Fruit fly (Drosophila melanogaster) whole organism, embryonic: Measurements from ENCODE around the gene CG7164.
A peak's percentile ranks its signal among the peaks of the same experiment; 100 is the strongest.

ENCODE experiments used
- B-H1 ChIP-seq: fragments of 200-800 bp; sonication (Bioruptor generic); IDR thresholded peaks from 3 replicates; pipeline ENCODE4 v1.3.6; 2022; ENCODE audit warnings: missing biosample characterization, missing genetic modification characterization
- CG10565 ChIP-seq: fragments of 200-800 bp; sonication (Bioruptor generic); optimal IDR thresholded peaks from 3 replicates; lab custom pipeline; 2016; ENCODE audit warnings: missing biosample characterization, mild to moderate bottlenecking, missing genetic modification characterization
- CG11456 ChIP-seq: fragments of 200-800 bp; sonication (Bioruptor generic); IDR thresholded peaks from 3 replicates; pipeline ENCODE4 v1.3.6; 2022; ENCODE audit warnings: missing biosample characterization, missing genetic modification characterization
- CG11723 ChIP-seq: fragments of 200-800 bp; sonication (Bioruptor generic); optimal IDR thresholded peaks from 2 replicates; lab custom pipeline; 2017; ENCODE audit warnings: missing biosample characterization, mild to moderate bottlenecking, missing genetic modification characterization
- CG13775 ChIP-seq: fragments of 200-800 bp; sonication (Bioruptor generic); optimal IDR thresholded peaks from 3 replicates; lab custom pipeline; 2017; ENCODE audit warnings: missing biosample characterization, mild to moderate bottlenecking, missing genetic modification characterization
- CG14014 ChIP-seq: fragments of 200-800 bp; sonication (Bioruptor generic); IDR thresholded peaks from 2 replicates; pipeline ENCODE4 v1.3.6; 2022; ENCODE audit warnings: missing biosample characterization, missing genetic modification characterization
- CG14710 ChIP-seq: fragments of 200-800 bp; sonication (Bioruptor generic); optimal IDR thresholded peaks from 3 replicates; lab custom pipeline; 2019; ENCODE audit warnings: missing biosample characterization, mild to moderate bottlenecking, missing genetic modification characterization, moderate library complexity
- CG14965 ChIP-seq: fragments of 200-800 bp; sonication (Bioruptor generic); optimal IDR thresholded peaks from 2 replicates; lab custom pipeline; 2016; ENCODE audit warnings: missing biosample characterization, missing genetic modification characterization, borderline replicate concordance
- CG1529 ChIP-seq: fragments of 200-800 bp; sonication (Bioruptor generic); optimal IDR thresholded peaks from 3 replicates; lab custom pipeline; 2018; ENCODE audit warnings: missing biosample characterization, missing genetic modification characterization
- CG17359 ChIP-seq: fragments of 200-800 bp; sonication (Bioruptor generic); optimal IDR thresholded peaks from 3 replicates; lab custom pipeline; 2018; ENCODE audit warnings: missing biosample characterization, mild to moderate bottlenecking, missing genetic modification characterization, moderate library complexity
- CG17829 ChIP-seq: fragments of 200-800 bp; optimal IDR thresholded peaks from 2 replicates; lab custom pipeline; 2019; ENCODE audit warnings: missing biosample characterization, mild to moderate bottlenecking, missing genetic modification characterization, moderate library complexity
- CG2129 ChIP-seq: fragments of 200-800 bp; sonication (Bioruptor generic); IDR thresholded peaks from 2 replicates; pipeline ENCODE4 v1.3.6; 2022; ENCODE audit warnings: missing biosample characterization, missing genetic modification characterization; ENCODE audit not compliant: partially characterized antibody
- CG2202 ChIP-seq: fragments of 200-800 bp; sonication (Bioruptor generic); optimal IDR thresholded peaks from 2 replicates; lab custom pipeline; 2018; ENCODE audit warnings: missing biosample characterization, mild to moderate bottlenecking, missing genetic modification characterization
- CG2712 ChIP-seq: fragments of 200-800 bp; optimal IDR thresholded peaks from 3 replicates; lab custom pipeline; 2019; ENCODE audit warnings: missing biosample characterization, mild to moderate bottlenecking, missing genetic modification characterization, moderate library complexity
- CG3163 ChIP-seq: fragments of 200-800 bp; sonication (Bioruptor generic); optimal IDR thresholded peaks from 3 replicates; lab custom pipeline; 2016; ENCODE audit warnings: missing biosample characterization, missing genetic modification characterization
- CG4360 ChIP-seq: fragments of 200-800 bp; sonication (Bioruptor generic); IDR thresholded peaks from 2 replicates; pipeline ENCODE4 v1.3.6; 2022; ENCODE audit warnings: missing biosample characterization, missing genetic modification characterization
- CG4424 ChIP-seq: fragments of 200-800 bp; sonication (Bioruptor generic); optimal IDR thresholded peaks from 3 replicates; lab custom pipeline; 2016; ENCODE audit warnings: missing biosample characterization, missing genetic modification characterization
- CG5180 ChIP-seq: fragments of 200-800 bp; sonication (Bioruptor generic); optimal IDR thresholded peaks from 3 replicates; lab custom pipeline; 2017; ENCODE audit warnings: missing biosample characterization, missing genetic modification characterization, mild to moderate bottlenecking, moderate library complexity, missing genetic modification reagents
- CG5953 ChIP-seq: fragments of 200-800 bp; sonication (Bioruptor generic); IDR thresholded peaks from 2 replicates; pipeline ENCODE4 v1.3.6; 2022; ENCODE audit warnings: missing biosample characterization, missing genetic modification characterization
- CG6654 ChIP-seq: fragments of 200-800 bp; sonication (Bioruptor generic); optimal IDR thresholded peaks from 2 replicates; lab custom pipeline; 2017; ENCODE audit warnings: missing biosample characterization, mild to moderate bottlenecking, missing genetic modification characterization
- CG6813 ChIP-seq: fragments of 200-800 bp; sonication (Bioruptor generic); optimal IDR thresholded peaks from 2 replicates; lab custom pipeline; 2017; ENCODE audit warnings: missing biosample characterization, missing genetic modification characterization, mild to moderate bottlenecking, moderate library complexity, missing genetic modification reagents
- CG7963 ChIP-seq: fragments of 200-800 bp; sonication (Bioruptor generic); IDR thresholded peaks from 3 replicates; pipeline ENCODE4 v1.3.6; 2022; ENCODE audit warnings: missing biosample characterization, missing genetic modification characterization; ENCODE audit not compliant: partially characterized antibody
- CG9876 ChIP-seq: fragments of 200-800 bp; sonication (Bioruptor generic); optimal IDR thresholded peaks from 2 replicates; lab custom pipeline; 2016; ENCODE audit warnings: missing biosample characterization, missing genetic modification characterization
- D ChIP-seq, 2 experiments: fragments of 200-800 bp in 1 of 2; fragments of >200 bp in 1 of 2; sonication (Bioruptor generic) in 1 of 2; optimal IDR thresholded peaks; 2 replicates in 1 of 2; 3 replicates in 1 of 2; lab custom pipeline; 2017; ENCODE audit warnings: mild to moderate bottlenecking in 1 of 2, missing biosample characterization in 1 of 2, missing genetic modification characterization in 1 of 2, missing genetic modification reagents in 1 of 2
- ERR ChIP-seq: fragments of 200-800 bp; sonication (Bioruptor generic); optimal IDR thresholded peaks from 2 replicates; lab custom pipeline; 2016; ENCODE audit warnings: missing biosample characterization, missing genetic modification characterization
- Ets65A ChIP-seq: fragments of 200-800 bp; sonication (Bioruptor generic); peaks from one replicate; lab custom pipeline; 2016; ENCODE audit warnings: missing biosample characterization, missing genetic modification characterization
- HLH54F ChIP-seq: fragments of 200-800 bp; sonication (Bioruptor generic); optimal IDR thresholded peaks from 3 replicates; lab custom pipeline; 2016; ENCODE audit warnings: missing biosample characterization, missing genetic modification characterization
- Jarid2 ChIP-seq: fragments of 200-800 bp; sonication (Bioruptor generic); optimal IDR thresholded peaks from 3 replicates; lab custom pipeline; 2017; ENCODE audit warnings: mild to moderate bottlenecking, missing biosample characterization, missing genetic modification reagents, missing genetic modification characterization
- Lhr ChIP-seq: fragments of 200-800 bp; sonication (Bioruptor generic); optimal IDR thresholded peaks from 3 replicates; lab custom pipeline; 2017; ENCODE audit warnings: mild to moderate bottlenecking, missing biosample characterization, missing genetic modification reagents, missing genetic modification characterization
- Med ChIP-seq: fragments of 200-800 bp; sonication (Bioruptor generic); peaks from one replicate; lab custom pipeline; 2016; ENCODE audit warnings: missing biosample characterization, missing genetic modification characterization, mild to moderate bottlenecking, inconsistent platforms, moderate library complexity
- Sry-β ChIP-seq: fragments of 200-800 bp; sonication (Bioruptor generic); optimal IDR thresholded peaks from 2 replicates; lab custom pipeline; 2018; ENCODE audit warnings: missing biosample characterization, mild to moderate bottlenecking, missing genetic modification characterization, moderate library complexity
- TFAM ChIP-seq: fragments of 200-800 bp; sonication (Bioruptor generic); optimal IDR thresholded peaks from 2 replicates; lab custom pipeline; 2017; ENCODE audit warnings: missing biosample characterization, missing genetic modification characterization, inconsistent platforms
- Trl ChIP-seq, 3 experiments: fragments of >200 bp in 2 of 3; fragments of 200-800 bp in 1 of 3; sonication (Bioruptor generic) in 1 of 3; optimal IDR thresholded peaks; 2 replicates in 1 of 3; 3 replicates in 2 of 3; lab custom pipeline; 2016 to 2017; ENCODE audit warnings: missing biosample characterization in 1 of 3, missing genetic modification characterization in 1 of 3
- aop ChIP-seq: fragments of 200-800 bp; sonication (Bioruptor generic); IDR thresholded peaks from 2 replicates; pipeline ENCODE4 v1.3.6; 2022; ENCODE audit warnings: missing biosample characterization, missing genetic modification characterization
- ap ChIP-seq: fragments of 200-800 bp; sonication (Bioruptor generic); IDR thresholded peaks from 2 replicates; pipeline ENCODE4 v1.3.6; 2022; ENCODE audit warnings: missing biosample characterization, missing genetic modification characterization
- ase ChIP-seq: fragments of 200-800 bp; sonication (Bioruptor generic); IDR thresholded peaks from 3 replicates; pipeline ENCODE4 v1.3.6; 2022; ENCODE audit warnings: missing biosample characterization, missing genetic modification characterization
- bbx ChIP-seq: fragments of 200-800 bp; sonication (Bioruptor generic); IDR thresholded peaks from 2 replicates; pipeline ENCODE4 v1.3.6; 2022; ENCODE audit warnings: missing biosample characterization, missing genetic modification characterization; ENCODE audit not compliant: partially characterized antibody
- dati ChIP-seq: fragments of 200-800 bp; sonication (Bioruptor generic); IDR thresholded peaks from 2 replicates; pipeline ENCODE4 v1.3.6; 2022; ENCODE audit warnings: missing biosample characterization, missing genetic modification characterization
- dpn ChIP-seq, 2 experiments: fragments of 200-800 bp; sonication (Bioruptor generic); optimal IDR thresholded peaks; 3 replicates each; lab custom pipeline; 2016; ENCODE audit warnings: missing biosample characterization in 2 of 2, missing genetic modification characterization in 2 of 2
- grn ChIP-seq: fragments of 200-800 bp; sonication (Bioruptor generic); optimal IDR thresholded peaks from 3 replicates; lab custom pipeline; 2017; ENCODE audit warnings: missing biosample characterization, missing genetic modification characterization
- gro ChIP-seq: fragments of 200-800 bp; sonication (Bioruptor generic); optimal IDR thresholded peaks from 2 replicates; lab custom pipeline; 2016; ENCODE audit warnings: missing biosample characterization, missing genetic modification characterization
- hbn ChIP-seq: fragments of 200-800 bp; sonication (Bioruptor generic); IDR thresholded peaks from 2 replicates; pipeline ENCODE4 v1.3.6; 2022; ENCODE audit warnings: missing biosample characterization, missing genetic modification characterization; ENCODE audit not compliant: partially characterized antibody
- hkb ChIP-seq, 2 experiments: fragments of 200-800 bp in 1 of 2; fragments of >200 bp in 1 of 2; sonication (Bioruptor generic) in 1 of 2; IDR thresholded peaks in 1 of 2; optimal IDR thresholded peaks in 1 of 2; 2 replicates each; pipeline versions ENCODE4 v1.3.6 to Lab custom; 2017 to 2022; ENCODE audit warnings: missing biosample characterization in 1 of 2, missing genetic modification characterization in 1 of 2
- knrl ChIP-seq: fragments of 200-800 bp; sonication (Bioruptor generic); IDR thresholded peaks from 3 replicates; pipeline ENCODE4 v1.3.6; 2022; ENCODE audit warnings: missing biosample characterization, missing genetic modification characterization; ENCODE audit not compliant: partially characterized antibody
- pnt ChIP-seq: fragments of 200-800 bp; sonication (Bioruptor generic); optimal IDR thresholded peaks from 3 replicates; lab custom pipeline; 2016; ENCODE audit warnings: missing biosample characterization, missing genetic modification characterization
- wdn ChIP-seq: fragments of 200-800 bp; sonication (Bioruptor generic); IDR thresholded peaks from 2 replicates; pipeline ENCODE4 v1.3.6; 2022; ENCODE audit warnings: missing biosample characterization, missing genetic modification characterization
- zfh1 ChIP-seq: fragments of 200-800 bp; sonication (Bioruptor generic); IDR thresholded peaks from 3 replicates; pipeline ENCODE4 v1.3.6; 2022; ENCODE audit warnings: missing biosample characterization, missing genetic modification characterization

Gene CG7164

DNA sequence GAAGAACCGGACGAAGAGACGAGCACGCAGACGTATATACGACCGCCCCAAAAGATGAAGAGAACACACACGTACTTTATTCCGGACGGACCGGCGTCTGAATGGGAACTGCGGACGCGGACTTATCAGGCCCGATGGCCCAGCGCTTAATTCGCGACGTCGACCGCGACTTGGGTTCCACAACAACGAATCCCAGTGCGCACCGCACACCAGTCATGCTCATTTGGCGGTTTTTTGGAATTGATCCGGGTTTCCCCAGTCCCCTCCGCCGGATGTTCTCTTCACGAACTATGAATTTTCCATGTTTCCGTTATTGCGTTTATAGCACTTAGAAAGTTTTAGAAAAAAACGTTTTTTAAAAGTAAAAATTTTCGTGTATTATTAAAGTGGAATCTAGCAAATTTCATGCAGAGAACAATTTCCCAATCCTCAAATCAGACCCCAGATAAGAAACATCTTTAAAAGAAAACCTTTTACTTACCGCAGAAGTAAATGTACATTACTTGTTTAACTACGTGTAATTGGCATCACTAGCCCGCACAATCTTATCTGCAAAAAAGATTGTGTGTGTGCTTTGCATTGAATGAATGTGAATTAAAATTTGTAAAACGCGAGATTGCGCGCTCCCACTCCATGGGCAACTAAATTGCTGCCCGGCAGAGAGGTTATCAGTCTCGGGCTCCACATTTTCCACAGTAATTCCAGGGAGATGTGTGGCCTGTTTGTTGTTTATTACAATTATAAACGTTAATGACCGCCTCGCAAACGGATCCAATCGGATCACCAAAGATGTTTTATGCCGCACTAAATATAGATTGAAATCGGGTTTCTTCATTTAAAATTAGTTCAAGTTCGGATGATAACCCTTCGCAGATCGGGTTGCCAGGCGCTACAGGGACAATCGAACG, 9.4 kb downstream of the CG7164 start, which contains the start of gene CG7149 (continued):
- TF ChIP-seq ase (GFP tag; lab: Robert Waterston, UW) (no peak), zfh1 (GFP tag; lab: Robert Waterston, UW) (0 out of 3 replicates have a peak, but pooled peaks have one; percentile 16), CG5180 (no peak), CG2129 (GFP tag; lab: Robert Waterston, UW) (no peak), CG7963 (GFP tag; lab: Robert Waterston, UW) (no peak), CG6813 (GFP tag; lab: Kevin White, UChicago) (no peak), dpn (GFP tag; optimal IDR thresholded peaks at IDR 0.05; lab: Kevin White, UChicago) (peak in 1 of 2 experiments; percentile 2), Jarid2 (GFP tag; lab: Kevin White, UChicago) (peak; percentile 59), CG4424 (GFP tag; lab: Kevin White, UChicago) (peak; percentile 5), hkb (optimal IDR thresholded peaks at IDR 0.05; lab: Kevin White, UChicago) (no peak), hkb (GFP tag; IDR thresholded peaks at IDR 0.05; lab: Robert Waterston, UW) (peak; percentile 6; the same call in 1 of the 2 replicates), CG17829 (tag; lab: Kevin White, UChicago) (no peak), hbn (no peak), wdn (no peak), CG10565 (GFP tag; lab: Kevin White, UChicago) (no peak), Med (GFP tag; lab: Kevin White, UChicago) (peak; percentile 83), TFAM (GFP tag; lab: Kevin White, UChicago) (no peak), CG17359 (tag; lab: Kevin White, UChicago) (no peak), pnt (GFP tag; lab: Kevin White, UChicago) (no peak), D (optimal IDR thresholded peaks at IDR 0.05; lab: Kevin White, UChicago) (no peak), D (GFP tag; optimal IDR thresholded peaks at IDR 0.05; lab: Kevin White, UChicago) (no peak), CG6654 (GFP tag; lab: Kevin White, UChicago) (no peak), Trl (optimal IDR thresholded peaks at IDR 0.05; lab: Kevin White, UChicago) (no peak), Trl (GFP tag; optimal IDR thresholded peaks at IDR 0.05; lab: Kevin White, UChicago) (no peak), grn (GFP tag; lab: Kevin White, UChicago) (peak; percentile 54), CG13775 (no peak), ap (GFP tag; lab: Robert Waterston, UW) (no peak), CG1529 (GFP tag; lab: Kevin White, UChicago) (peak; percentile 7), CG2202 (no peak), ERR (GFP tag; lab: Kevin White, UChicago) (no peak), CG14014 (GFP tag; lab: Robert Waterston, UW) (no peak), aop (GFP tag; lab: Robert Waterston, UW) (no peak), CG2712 (peak; percentile 2), CG11456 (no peak), Ets65A (GFP tag; lab: Kevin White, UChicago) (peak; percentile 6), CG4360 (GFP tag; lab: Robert Waterston, UW) (no peak), CG9876 (no peak), CG11723 (no peak), CG14710 (tag; lab: Kevin White, UChicago) (no peak), CG3163 (GFP tag; lab: Kevin White, UChicago) (peak; percentile 10), Sry-β (GFP tag; lab: Kevin White, UChicago) (peak; percentile 87), HLH54F (GFP tag; lab: Kevin White, UChicago) (peak; percentile 5), CG5953 (GFP tag; lab: Robert Waterston, UW) (no peak), Lhr (GFP tag; lab: Kevin White, UChicago) (no peak), B-H1 (no peak), dati (no peak), bbx (GFP tag; lab: Robert Waterston, UW) (peak; percentile 37; the same call in 1 of the 2 replicates), knrl (GFP tag; lab: Robert Waterston, UW) (no peak), CG14965 (no peak), gro (no peak)
